Fruit fly (Drosophila melanogaster): ENCODE results near the gene CG34300.

Gene CG34300

dm6 chr3R:30293478-30294122 lies 12.8 kb downstream of the CG34300 start:
- peak; percentile 74 for TF ChIP-seq CG7101 (tag; optimal IDR thresholded peaks at IDR 0.05)
- TF ChIP-seq Crg-1 (GFP tag; optimal IDR thresholded peaks at IDR 0.05) = no peak
- TF ChIP-seq CG14711 (tag; optimal IDR thresholded peaks at IDR 0.05) = peak; percentile 68
- TF ChIP-seq Mnt (GFP tag; optimal IDR thresholded peaks at IDR 0.05) = no peak
- peak; percentile 18 for TF ChIP-seq bab1 (GFP tag; optimal IDR thresholded peaks at IDR 0.05)
- peak; percentile 32 for TF ChIP-seq Clk (GFP tag; optimal IDR thresholded peaks at IDR 0.05)
- TF ChIP-seq CG7045 (GFP tag; optimal IDR thresholded peaks at IDR 0.05) = peak; percentile 80
- peak; percentile 79 for TF ChIP-seq CG33017 (tag; optimal IDR thresholded peaks at IDR 0.05)
- peak; percentile 71 for TF ChIP-seq CG12768 (GFP tag; optimal IDR thresholded peaks at IDR 0.05)
- peak; percentile 65 for TF ChIP-seq tj (GFP tag; optimal IDR thresholded peaks at IDR 0.05)
- TF ChIP-seq pad (GFP tag; optimal IDR thresholded peaks at IDR 0.05) = peak; percentile 3
- TF ChIP-seq Hr96 (GFP tag; optimal IDR thresholded peaks at IDR 0.05) = no peak
- TF ChIP-seq kay (GFP tag; ENCODE audit: borderline replicate concordance) = peak; percentile 57
- TF ChIP-seq toe (GFP tag; optimal IDR thresholded peaks at IDR 0.05) = peak; percentile 1
- peak; percentile 81 for TF ChIP-seq CG11617 (GFP tag; optimal IDR thresholded peaks at IDR 0.05)

- TF ChIP-seq bab1 (GFP tag; optimal IDR thresholded peaks at IDR 0.05) (no peak), CG7101 (tag; optimal IDR thresholded peaks at IDR 0.05) (no peak), CG1620 (GFP tag; optimal IDR thresholded peaks at IDR 0.05) (no peak), CG33017 (tag; optimal IDR thresholded peaks at IDR 0.05) (no peak), ovo (GFP tag; optimal IDR thresholded peaks at IDR 0.05) (no peak), CG5204 (GFP tag; optimal IDR thresholded peaks at IDR 0.05) (no peak), CG7045 (GFP tag; optimal IDR thresholded peaks at IDR 0.05) (no peak), Crg-1 (GFP tag; optimal IDR thresholded peaks at IDR 0.05) (no peak), CG11617 (GFP tag; optimal IDR thresholded peaks at IDR 0.05) (no peak), CG12768 (GFP tag; optimal IDR thresholded peaks at IDR 0.05) (no peak), tj (GFP tag; optimal IDR thresholded peaks at IDR 0.05) (no peak), pad (GFP tag; optimal IDR thresholded peaks at IDR 0.05) (no peak), kay (GFP tag; ENCODE audit: borderline replicate concordance) (no peak), Clk (GFP tag; optimal IDR thresholded peaks at IDR 0.05) (no peak), cnc (optimal IDR thresholded peaks at IDR 0.05) (no peak), CG14711 (tag; optimal IDR thresholded peaks at IDR 0.05) (no peak)
These were observed 17.2 kb downstream of the CG34300 start for dm6 chr3R:30289056-30289734.

DNA sequence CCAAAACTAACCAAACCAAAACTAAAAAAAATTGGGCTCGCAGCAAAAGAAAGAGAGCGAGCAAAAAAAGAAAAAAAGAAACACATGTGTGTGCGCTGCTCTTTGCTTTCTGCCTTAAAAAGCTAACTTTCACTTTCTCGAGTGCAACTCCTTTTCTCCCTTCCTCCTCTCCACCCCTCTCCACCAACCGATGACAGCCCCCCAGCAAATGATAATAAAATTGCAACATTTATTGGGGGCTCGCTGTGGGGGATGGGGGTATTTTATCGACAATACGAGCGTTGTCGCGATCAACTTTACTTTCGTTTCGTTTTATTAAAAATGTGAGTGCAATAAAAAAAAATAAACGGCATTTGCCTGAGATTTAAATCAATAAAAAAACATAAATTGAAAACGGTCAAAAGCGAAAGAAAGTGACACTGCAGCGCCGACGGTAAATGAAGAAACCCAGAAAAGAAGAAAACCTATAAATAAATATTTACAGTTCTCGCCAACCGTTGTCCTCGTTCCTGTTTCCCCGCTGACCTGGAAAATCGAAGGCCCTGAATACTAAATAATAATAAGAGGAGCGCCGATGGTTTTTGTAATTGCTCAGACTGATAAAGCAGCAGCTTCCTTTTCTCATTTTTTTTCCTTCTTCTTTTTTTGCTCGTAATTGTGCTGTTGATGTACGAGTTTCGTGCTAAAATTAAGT lies 17.9 kb downstream of the CG34300 start:
- TF ChIP-seq kay (GFP tag; ENCODE audit: borderline replicate concordance) (peak; percentile 0), Hr96 (GFP tag; optimal IDR thresholded peaks at IDR 0.05) (no peak), CG12768 (GFP tag; optimal IDR thresholded peaks at IDR 0.05) (no peak), tj (GFP tag; optimal IDR thresholded peaks at IDR 0.05) (no peak), Clk (GFP tag; optimal IDR thresholded peaks at IDR 0.05) (no peak)

dm6 chr3R:30287389-30287788 lies 19.1 kb downstream of the CG34300 start:
- TF ChIP-seq CG11617 (GFP tag; optimal IDR thresholded peaks at IDR 0.05) (no peak), CG14711 (tag; optimal IDR thresholded peaks at IDR 0.05) (no peak), Clk (GFP tag; optimal IDR thresholded peaks at IDR 0.05) (no peak)

DNA sequence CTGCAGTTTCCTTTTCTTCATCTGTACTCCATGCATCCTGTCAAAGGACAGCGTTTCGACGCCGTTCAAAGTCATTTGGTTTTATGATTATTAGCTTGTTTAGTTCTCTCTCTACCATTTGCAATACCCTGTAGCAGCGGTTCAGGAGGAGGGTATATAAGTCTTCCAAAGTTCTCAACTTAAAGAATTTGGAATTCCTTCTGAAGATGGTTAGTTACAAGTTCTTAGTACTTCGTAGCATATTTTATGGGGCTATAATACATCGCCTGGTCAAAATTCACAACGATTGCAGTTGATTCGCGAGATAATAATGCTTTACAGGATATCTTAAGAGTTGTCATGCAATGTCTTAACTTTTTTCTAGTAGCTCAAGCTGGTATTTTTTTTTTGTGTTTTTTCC lies 20.1 kb downstream of the CG34300 start:
- TF ChIP-seq Crg-1 (GFP tag; optimal IDR thresholded peaks at IDR 0.05) (no peak), CG12768 (GFP tag; optimal IDR thresholded peaks at IDR 0.05) (no peak), CG14711 (tag; optimal IDR thresholded peaks at IDR 0.05) (no peak), pad (GFP tag; optimal IDR thresholded peaks at IDR 0.05) (no peak), cic (GFP tag; optimal IDR thresholded peaks at IDR 0.05) (no peak), cnc (optimal IDR thresholded peaks at IDR 0.05) (no peak), toe (GFP tag; optimal IDR thresholded peaks at IDR 0.05) (no peak), CG7045 (GFP tag; optimal IDR thresholded peaks at IDR 0.05) (no peak)

DNA sequence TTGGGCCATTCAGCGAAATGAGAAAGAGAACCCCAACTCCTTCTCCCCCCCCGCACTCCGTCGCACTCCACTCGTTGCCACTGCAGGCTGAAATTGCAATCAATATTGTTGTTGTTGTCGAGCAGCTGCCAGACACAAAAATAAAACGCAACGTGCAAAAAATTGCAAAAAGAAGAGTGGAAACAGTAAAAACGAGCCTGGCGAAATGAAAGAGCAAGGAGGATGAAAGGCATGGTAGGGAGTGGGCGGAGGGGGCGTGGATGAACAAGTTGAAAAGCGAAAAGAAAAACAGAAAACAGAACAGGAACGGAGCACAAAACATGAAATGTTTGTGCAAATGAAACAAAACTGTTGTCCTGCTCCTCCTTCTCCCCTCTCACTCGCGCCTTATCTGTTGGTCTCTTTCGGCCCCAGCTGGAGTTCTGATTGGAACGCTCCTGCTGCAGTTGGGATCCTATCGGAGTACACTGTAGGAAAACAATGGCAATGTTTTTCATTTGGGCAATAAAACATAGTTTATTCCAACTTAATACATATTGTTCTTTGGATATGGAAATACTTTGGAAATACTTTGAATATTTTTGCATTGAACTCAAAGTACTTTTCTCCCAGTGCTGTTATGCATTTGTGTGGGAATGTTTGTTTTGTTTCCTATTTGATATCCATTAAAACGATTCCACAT lies 21.3 kb downstream of the CG34300 start:
- TF ChIP-seq ovo (GFP tag; optimal IDR thresholded peaks at IDR 0.05) (no peak), tj (GFP tag; optimal IDR thresholded peaks at IDR 0.05) (no peak), bab1 (GFP tag; optimal IDR thresholded peaks at IDR 0.05) (no peak), kay (GFP tag; ENCODE audit: borderline replicate concordance) (no peak), Crg-1 (GFP tag; optimal IDR thresholded peaks at IDR 0.05) (no peak), CG7045 (GFP tag; optimal IDR thresholded peaks at IDR 0.05) (no peak)
